Fruit fly (Drosophila melanogaster) whole organism, larva: Measurements from ENCODE around the gene CG8675.

Experiments
- noc ChIP-seq: fragments of 200-800 bp; sonication (Bioruptor generic); optimal IDR thresholded peaks from 3 replicates; lab custom pipeline; 2019; ENCODE audit warnings: missing biosample characterization, mild to moderate bottlenecking, missing genetic modification characterization, moderate library complexity

CG8675 gene

DNA sequence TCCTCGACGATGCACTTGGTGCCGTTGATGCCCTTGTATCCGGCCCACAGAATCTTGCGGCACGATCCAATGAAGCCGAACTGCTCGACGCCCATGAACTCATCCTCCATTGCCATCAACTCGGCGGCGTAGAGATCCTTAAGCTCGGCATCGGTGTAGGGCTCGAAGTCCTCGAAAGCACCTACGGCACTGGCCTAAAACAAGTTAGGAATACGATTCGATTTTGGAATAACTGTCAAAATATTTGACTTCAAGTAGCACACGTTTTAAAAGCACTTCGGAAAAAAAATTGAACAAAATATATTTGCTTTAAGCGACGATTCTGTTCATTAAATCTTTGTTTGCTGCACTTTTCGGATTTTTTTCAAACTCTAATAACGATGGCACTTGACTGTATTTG lies 32.9 kb upstream of the CG8675 start, which contains the start of gene CG5445:
Gene CG5445, plus strand, starts transcription at position 301 of the 400 bp plus-strand sequence.
- TF ChIP-seq noc (tag; lab: Kevin White, UChicago), result no peak

DNA sequence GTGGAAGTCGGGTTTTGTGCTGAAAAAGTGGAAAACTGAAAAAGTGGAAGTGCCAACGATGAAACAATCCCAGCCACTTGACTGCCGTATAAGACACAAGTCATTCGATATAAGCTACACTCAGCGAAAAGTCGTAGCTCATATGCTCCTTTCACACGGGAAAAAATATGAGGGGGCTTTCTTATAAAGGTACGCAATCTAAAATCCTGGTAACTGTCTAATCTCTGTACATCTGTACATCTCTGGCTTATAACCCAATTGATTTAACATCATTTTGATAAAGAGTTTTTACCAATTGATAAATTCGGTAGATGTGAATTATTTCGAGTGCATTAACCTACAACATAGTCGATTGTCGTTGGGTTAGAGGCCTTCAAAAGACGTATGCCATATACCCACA lies 25.5 kb upstream of the CG8675 start:
- no peak for TF ChIP-seq noc (tag; lab: Kevin White, UChicago)

DNA sequence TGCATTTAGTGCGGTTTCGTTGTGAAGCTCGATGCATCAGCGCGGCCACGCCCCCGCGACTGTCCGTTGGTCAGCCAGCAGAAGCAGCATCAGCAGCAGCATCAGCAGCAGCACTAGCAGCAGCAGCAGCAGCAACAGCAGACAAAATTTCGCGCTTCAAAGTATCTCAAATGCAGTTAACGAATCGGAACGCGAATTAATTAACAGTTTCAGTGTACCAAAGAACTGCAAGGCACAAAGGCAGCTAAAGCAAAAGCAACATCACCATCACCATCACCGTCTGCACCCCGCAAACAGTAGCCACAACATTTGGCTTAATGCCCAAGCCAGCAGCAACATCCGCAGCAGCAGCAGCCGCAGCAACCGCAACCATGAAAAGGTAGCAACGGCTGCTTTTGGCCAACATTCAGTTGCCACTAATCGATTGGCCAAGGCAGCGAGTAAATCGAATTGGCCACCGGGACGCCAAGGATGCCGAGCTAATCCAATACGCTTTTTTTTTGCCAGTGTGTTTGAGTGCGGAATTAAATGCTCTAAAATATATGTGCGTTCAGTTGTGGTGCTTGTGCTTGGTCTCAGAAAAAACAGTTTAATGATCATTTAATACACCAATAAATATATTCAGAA lies 16.2 kb upstream of the CG8675 start:
- no peak for TF ChIP-seq noc (tag; lab: Kevin White, UChicago)

DNA sequence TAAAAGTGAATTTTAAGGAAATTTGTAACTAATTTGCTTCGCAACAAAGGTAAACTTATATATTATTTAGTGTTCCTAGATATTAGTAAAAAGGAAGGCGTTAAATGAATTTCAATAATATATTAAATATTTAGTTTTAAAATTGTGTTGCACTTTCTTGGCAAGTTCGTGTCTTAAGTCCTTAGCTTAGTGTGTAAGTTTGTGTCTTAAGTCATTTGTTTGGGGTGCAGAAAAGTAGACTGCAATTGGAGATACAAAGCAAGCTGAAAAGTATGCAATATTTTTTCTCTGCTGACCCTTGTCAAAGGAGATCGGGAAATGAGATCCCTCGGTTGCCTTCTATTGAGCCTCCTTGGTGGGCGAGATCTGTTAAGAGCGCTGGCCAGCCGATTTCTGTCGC lies 12.7 kb upstream of the CG8675 start:
- TF ChIP-seq noc (tag; lab: Kevin White, UChicago), result no peak

DNA sequence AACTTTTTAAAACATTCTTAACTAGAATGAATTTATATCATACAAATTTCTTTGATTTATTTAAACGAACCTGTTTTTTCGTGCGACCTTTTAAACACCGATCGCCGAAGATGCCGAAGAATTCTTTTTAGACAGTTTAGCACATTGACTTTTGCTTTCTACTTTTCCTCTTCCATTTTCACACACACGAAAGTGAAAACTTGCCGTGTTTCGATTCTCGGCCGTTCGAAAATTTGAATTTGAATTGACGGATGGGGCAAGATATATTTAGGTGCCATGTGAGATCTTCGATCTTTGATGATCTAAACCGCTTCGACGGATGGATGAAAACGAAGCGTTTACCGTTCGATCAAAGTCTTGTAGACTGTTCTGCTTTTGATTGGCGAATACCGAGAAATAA lies 6.4 kb upstream of the CG8675 start:
- no peak for TF ChIP-seq noc (tag; lab: Kevin White, UChicago)

DNA sequence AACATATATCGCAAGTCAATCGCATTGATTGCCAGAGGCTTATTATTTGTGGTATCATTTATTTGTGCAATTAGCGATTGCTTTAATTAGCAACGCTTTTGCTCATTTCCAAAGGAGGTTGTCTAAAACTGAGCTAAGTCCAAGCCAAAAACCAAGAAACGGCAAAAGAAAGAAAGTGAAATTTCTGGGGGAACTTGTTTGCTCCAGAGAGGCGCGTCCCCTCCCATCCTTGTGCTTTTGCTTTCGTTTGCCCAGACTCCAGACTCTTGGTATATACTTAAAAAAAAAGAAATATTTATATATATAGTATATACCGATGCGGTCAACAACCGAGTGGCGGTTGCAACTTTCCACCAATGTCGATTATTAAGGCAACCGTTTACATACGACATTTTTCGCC lies 4.8 kb upstream of the CG8675 start:
- no peak for TF ChIP-seq noc (tag; lab: Kevin White, UChicago)

DNA sequence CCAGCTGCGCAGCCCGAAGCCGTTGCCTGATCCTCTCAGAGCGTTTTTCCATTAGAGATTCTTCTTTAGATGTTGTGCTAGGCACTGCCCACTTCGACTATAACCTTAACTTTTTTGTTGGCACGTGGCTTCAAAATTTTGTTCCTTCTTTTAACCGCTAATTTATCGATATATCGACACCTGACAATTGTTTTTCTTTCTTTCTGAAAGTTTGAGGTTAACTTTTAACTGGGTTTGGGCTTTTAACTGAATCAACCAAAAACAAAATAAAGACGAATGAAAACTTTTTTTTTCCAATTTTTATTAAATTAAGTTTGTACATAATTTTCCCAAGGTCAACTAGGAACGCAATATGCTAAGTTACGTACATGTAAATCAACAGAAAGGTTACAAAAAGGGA lies 2.4 kb downstream of the CG8675 start, which contains the start of gene CG42854:
Gene CG42854, minus strand, starts transcription at position 101 of the 400 bp plus-strand sequence.
- no peak for TF ChIP-seq noc (tag; lab: Kevin White, UChicago)

dm6 chrX:17244854-17245253 lies 4.4 kb downstream of the CG8675 start, which contains the start of gene CG8915:
TSS of gene CG8915 (minus strand) at chrX:17245001.
- TF ChIP-seq noc (tag; lab: Kevin White, UChicago), result no peak

DNA sequence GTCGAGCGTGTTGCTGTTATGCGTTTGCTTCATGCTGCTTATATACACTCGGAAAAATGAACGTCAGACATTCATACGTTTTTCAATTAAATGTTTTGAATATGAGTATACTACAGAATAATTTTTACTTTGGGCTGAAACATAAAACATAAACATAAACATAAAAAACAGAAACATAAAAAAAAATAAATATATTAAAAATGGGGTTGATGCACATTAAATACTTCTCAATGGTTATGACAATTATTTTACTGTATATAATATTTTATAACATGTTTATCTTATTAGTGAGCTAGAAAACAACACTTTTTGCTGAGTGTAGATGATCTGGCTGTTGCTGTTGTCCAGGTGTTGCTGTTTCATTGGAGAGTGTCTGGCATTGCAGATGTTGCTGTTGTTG lies 11.9 kb downstream of the CG8675 start:
- no peak for TF ChIP-seq noc (tag; lab: Kevin White, UChicago)

DNA sequence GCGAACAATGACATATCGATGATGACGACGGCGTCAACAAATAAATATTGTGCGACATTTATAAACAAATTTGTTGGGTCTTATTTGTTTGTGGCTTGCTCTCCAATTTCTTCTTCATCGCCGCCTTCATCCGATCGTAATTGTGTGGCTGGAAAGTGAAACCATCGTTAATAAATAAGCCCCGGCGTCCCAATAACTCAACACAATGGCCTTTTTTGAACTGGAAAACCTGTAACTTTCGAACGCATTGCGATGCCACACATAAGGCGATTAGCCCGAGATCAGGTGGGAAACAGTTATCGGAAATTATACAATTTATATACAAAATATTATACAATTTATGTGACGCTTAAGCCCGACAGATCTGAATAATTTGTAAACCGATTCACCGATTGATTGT lies 12.8 kb downstream of the CG8675 start:
- no peak for TF ChIP-seq noc (tag; lab: Kevin White, UChicago)

DNA sequence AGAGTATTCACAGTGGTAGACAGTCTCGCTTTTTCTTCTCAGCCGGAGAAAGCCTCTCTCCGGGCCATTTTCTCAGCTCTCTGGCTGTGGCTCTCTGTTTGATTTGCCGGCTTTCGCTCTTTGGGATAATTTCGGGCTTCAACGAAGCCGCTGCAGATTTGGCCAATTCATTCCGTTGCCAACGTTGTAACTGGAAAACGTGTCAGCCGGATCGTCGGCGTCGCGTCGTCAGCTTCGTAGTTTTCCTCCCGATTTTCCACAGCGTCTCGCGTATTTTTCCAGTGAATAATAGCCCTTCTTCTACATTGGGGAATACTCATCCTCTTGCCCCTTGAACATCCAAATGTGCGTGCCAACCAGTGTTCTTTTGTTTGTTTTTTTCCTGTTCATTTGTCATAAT lies 16.7 kb downstream of the CG8675 start, which contains the start of gene f:
Gene f, plus strand, starts transcription at position 301 of the 400 bp plus-strand sequence.
- TF ChIP-seq noc (tag; lab: Kevin White, UChicago), result no peak

- TF ChIP-seq noc (tag; lab: Kevin White, UChicago), result no peak
Measured at dm6 chrX:17230944-17231343, 18.4 kb downstream of the CG8675 start, which contains the start of gene CG10597. TSS of gene CG10597 (minus strand) at chrX:17231044.

DNA sequence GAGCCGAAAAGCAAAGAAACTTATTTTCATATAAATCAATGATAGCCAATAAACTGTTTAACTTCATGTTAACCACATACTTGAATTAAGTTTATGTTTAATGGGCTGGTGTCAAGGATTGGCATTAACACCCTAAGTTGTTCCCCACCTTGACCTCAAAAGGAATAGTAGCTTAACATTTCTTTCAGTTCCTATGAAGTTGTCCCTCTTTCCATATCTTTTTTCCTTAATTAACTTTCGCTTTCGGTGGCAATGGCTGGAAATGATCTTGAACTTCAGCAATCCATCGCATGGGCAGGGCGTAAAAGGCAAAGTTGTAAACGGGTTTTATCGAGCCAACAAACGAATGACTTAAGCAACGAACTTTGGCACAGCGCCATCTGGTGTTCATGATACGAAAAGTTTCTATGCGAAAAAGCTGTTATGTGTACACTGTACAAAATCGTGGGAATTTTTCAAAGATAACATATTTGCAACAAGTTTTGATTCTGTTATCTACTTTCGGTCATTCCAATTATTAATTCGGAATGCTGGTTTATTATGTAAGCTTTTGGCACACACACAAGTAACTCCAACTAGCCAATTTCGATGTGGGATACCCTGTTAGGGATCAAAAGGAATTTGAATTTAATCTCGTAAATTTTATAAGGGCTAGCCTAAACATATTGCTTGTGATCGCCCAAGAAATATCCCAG lies 19.7 kb downstream of the CG8675 start:
- TF ChIP-seq noc (tag; lab: Kevin White, UChicago), result no peak

DNA sequence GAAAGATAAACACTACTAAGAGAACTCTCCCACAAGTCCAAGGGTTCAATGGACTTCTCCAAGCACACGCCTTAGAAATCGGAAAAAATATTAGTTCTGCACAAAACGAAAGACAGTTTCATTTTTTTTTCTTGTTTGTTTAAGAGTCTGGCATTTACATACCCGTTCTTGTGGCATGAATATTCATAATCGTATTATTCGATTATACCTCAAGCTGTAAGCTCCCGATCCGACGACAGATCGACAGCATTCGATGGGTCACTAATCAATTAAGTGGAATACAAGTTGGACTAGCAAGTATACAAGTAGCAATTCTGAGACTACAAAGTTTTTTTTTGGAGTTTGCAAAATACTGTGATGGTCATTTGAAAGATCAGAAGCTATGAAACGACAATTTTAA lies 21.8 kb downstream of the CG8675 start:
- no peak for TF ChIP-seq noc (tag; lab: Kevin White, UChicago)

- TF ChIP-seq noc (tag; lab: Kevin White, UChicago), result peak; percentile 9
Measured at dm6 chrX:17226681-17227019, 22.7 kb downstream of the CG8675 start, which contains the start of gene CG10598. TSS of gene CG10598 (minus strand) at chrX:17226867.

dm6 chrX:17225972-17226680 lies 23.2 kb downstream of the CG8675 start:
- TF ChIP-seq noc (tag; lab: Kevin White, UChicago), result no peak
